Worm (Caenorhabditis elegans) whole organism, L2 larva: ENCODE data around the gene ZC204.12.

Source experiments
- R02D3.7 ChIP-seq: fragments of 150-350 bp; optimal IDR thresholded peaks from 2 replicates; lab custom pipeline; 2014; ENCODE audit warnings: missing biosample characterization, missing genetic modification characterization
- ZK546.5 ChIP-seq: sonication (generic microtip); optimal IDR thresholded peaks from 2 replicates; lab custom pipeline; 2017; ENCODE audit warnings: missing biosample characterization, missing genetic modification characterization
- aly-2 ChIP-seq: fragments of 150-350 bp; optimal IDR thresholded peaks from 2 replicates; lab custom pipeline; 2014; ENCODE audit warnings: missing biosample characterization, missing genetic modification characterization
- elt-1 ChIP-seq: fragments of 150-350 bp; optimal IDR thresholded peaks from 2 replicates; lab custom pipeline; 2014; ENCODE audit warnings: missing biosample characterization, missing genetic modification characterization
- gmeb-1 ChIP-seq: fragments of 150-350 bp; optimal IDR thresholded peaks from 2 replicates; lab custom pipeline; 2014; ENCODE audit warnings: missing biosample characterization, missing genetic modification characterization
- lin-13 ChIP-seq: fragments of 150-350 bp; optimal IDR thresholded peaks from 2 replicates; lab custom pipeline; 2014; ENCODE audit warnings: missing biosample characterization, missing genetic modification reagents, missing genetic modification characterization
- mdl-1 ChIP-seq, 2 experiments: fragments of 150-350 bp in 1 of 2; sonication (generic microtip) in 1 of 2; optimal IDR thresholded peaks; 2 replicates each; lab custom pipeline; 2017; ENCODE audit warnings: missing biosample characterization in 2 of 2, missing genetic modification characterization in 2 of 2
- nhr-10 ChIP-seq: sonication (generic microtip); optimal IDR thresholded peaks from 2 replicates; lab custom pipeline; 2017; ENCODE audit warnings: missing biosample characterization, missing genetic modification characterization
- nhr-237 ChIP-seq: fragments of 150-350 bp; optimal IDR thresholded peaks from 2 replicates; lab custom pipeline; 2014; ENCODE audit warnings: missing biosample characterization, missing genetic modification characterization
- nhr-77 ChIP-seq: fragments of 150-350 bp; optimal IDR thresholded peaks from 2 replicates; lab custom pipeline; 2014; ENCODE audit warnings: missing biosample characterization, missing genetic modification characterization
- sem-4 ChIP-seq: fragments of 150-350 bp; optimal IDR thresholded peaks from 2 replicates; lab custom pipeline; 2014; ENCODE audit warnings: missing biosample characterization, missing genetic modification reagents, missing genetic modification characterization
- skn-1 ChIP-seq: sonication (generic microtip); optimal IDR thresholded peaks from 2 replicates; lab custom pipeline; 2017; ENCODE audit warnings: missing biosample characterization, missing genetic modification characterization
- unc-62 ChIP-seq: fragments of 150-350 bp; optimal IDR thresholded peaks from 2 replicates; lab custom pipeline; 2014; ENCODE audit warnings: missing biosample characterization, missing genetic modification reagents, missing genetic modification characterization

ce11 chrII:1640496-1640895 lies 16.6 kb downstream of the ZC204.12 start, which contains the start of gene srh-72:
- TF ChIP-seq sem-4 (tag; lab: Kevin White, UChicago) (no peak), R02D3.7 (tag; lab: Kevin White, UChicago) (no peak), lin-13 (GFP tag; lab: Kevin White, UChicago) (no peak), gmeb-1 (no peak), nhr-77 (tag; lab: Kevin White, UChicago) (no peak), elt-1 (tag; lab: Kevin White, UChicago) (no peak), unc-62 (GFP tag; lab: Kevin White, UChicago) (no peak), mdl-1 (tag; optimal IDR thresholded peaks at IDR 0.05; lab: Kevin White, UChicago) (no peak), nhr-237 (no peak), aly-2 (tag; lab: Kevin White, UChicago) (no peak), skn-1 (tag; lab: Kevin White, UChicago) (no peak), ZK546.5 (tag; lab: Kevin White, UChicago) (no peak), nhr-10 (tag; lab: Kevin White, UChicago) (no peak)
